Worm (Caenorhabditis elegans): ENCODE measurements around the gene B0513.4.

DNA sequence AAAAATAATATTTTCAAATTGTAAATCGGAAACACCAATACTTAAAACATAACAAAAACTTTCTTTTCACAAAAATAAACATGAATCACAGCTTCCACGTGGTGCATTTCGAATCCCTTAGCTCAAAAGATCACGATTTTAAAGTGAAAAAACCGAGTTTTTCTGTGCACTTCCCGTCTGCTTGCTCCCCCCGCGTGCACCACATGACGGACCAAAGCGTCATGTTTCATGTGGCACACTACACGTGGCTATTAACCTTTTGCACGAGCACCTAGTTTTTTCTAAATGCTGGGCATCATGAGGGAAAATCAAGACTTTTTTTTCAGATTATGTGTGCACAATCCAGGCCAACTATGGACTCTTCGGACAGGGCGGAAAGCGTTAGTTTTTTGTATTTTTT lies 852 bp downstream of the B0513.4 start:
- TF ChIP-seq ref-1 (GFP tag; conservative IDR thresholded peaks at IDR 0.05), result no peak
- TF ChIP-seq tab-1 (GFP tag; IDR thresholded peaks at IDR 0.05), result no peak
